Worm (Caenorhabditis elegans) whole organism, L4 larva: Measurements from ENCODE around the gene B0334.5.

ENCODE experiments used
- F37D6.2 ChIP-seq: sonication (generic microtip); optimal IDR thresholded peaks from 2 replicates; lab custom pipeline; 2016; ENCODE audit warnings: mild to moderate bottlenecking, missing genetic modification characterization, missing compliant biosample characterization
- R02D3.7 ChIP-seq: fragments of 150-350 bp; sonication (generic microtip); optimal IDR thresholded peaks from 3 replicates; lab custom pipeline; 2014; ENCODE audit warnings: missing biosample characterization, missing genetic modification characterization
- Y105C5A.15 ChIP-seq: fragments of 200-800 bp; sonication (Bioruptor generic); IDR thresholded peaks from 2 replicates; pipeline ENCODE4 v1.3.6; 2022; ENCODE audit warnings: missing genetic modification characterization, missing compliant biosample characterization
- Y5F2A.4 ChIP-seq: fragments of 200-800 bp; sonication (Bioruptor generic); optimal IDR thresholded peaks from 2 replicates; lab custom pipeline; 2018; ENCODE audit warnings: mild to moderate bottlenecking, missing genetic modification characterization, missing compliant biosample characterization
- ZK546.5 ChIP-seq, 2 experiments: sonication (generic microtip); optimal IDR thresholded peaks; 2 replicates each; lab custom pipeline; 2017; ENCODE audit warnings: missing biosample characterization in 2 of 2, missing genetic modification characterization in 2 of 2
- aha-1 ChIP-seq: fragments of 150-350 bp; peaks from one replicate; lab custom pipeline; 2014; ENCODE audit warnings: missing biosample characterization, missing genetic modification characterization
- arid-1 ChIP-seq: fragments of 200-800 bp; sonication (Bioruptor generic); conservative IDR thresholded peaks from 2 replicates; pipeline ENCODE4 v1.3.6; 2022; ENCODE audit warnings: missing genetic modification reagents, missing genetic modification characterization, missing compliant biosample characterization
- ceh-20 ChIP-seq: fragments of 200-800 bp; sonication (Bioruptor generic); IDR thresholded peaks from 2 replicates; pipeline ENCODE4 v1.3.6; 2022; ENCODE audit warnings: missing genetic modification reagents, missing genetic modification characterization, missing compliant biosample characterization
- ceh-28 ChIP-seq: fragments of 150-350 bp; optimal IDR thresholded peaks from 2 replicates; lab custom pipeline; 2014; ENCODE audit warnings: missing biosample characterization, missing genetic modification reagents, missing genetic modification characterization
- ceh-32 ChIP-seq: sonication (generic microtip); optimal IDR thresholded peaks from 2 replicates; lab custom pipeline; 2016; ENCODE audit warnings: mild to moderate bottlenecking, missing genetic modification characterization, missing compliant biosample characterization; ENCODE audit not compliant: poor library complexity
- ceh-82 ChIP-seq: sonication (generic microtip); optimal IDR thresholded peaks from 2 replicates; lab custom pipeline; 2017; ENCODE audit warnings: missing biosample characterization, missing genetic modification characterization
- cey-2 ChIP-seq: sonication (generic microtip); optimal IDR thresholded peaks from 3 replicates; lab custom pipeline; 2017; ENCODE audit warnings: missing genetic modification characterization, mild to moderate bottlenecking, missing compliant biosample characterization, antibody characterized with exemption, borderline replicate concordance; ENCODE audit not compliant: insufficient read depth
- daf-16 ChIP-seq, 3 experiments: sonication (generic microtip); optimal IDR thresholded peaks; 2 replicates each; lab custom pipeline; 2016 to 2017; ENCODE audit warnings: missing genetic modification characterization in 3 of 3, missing genetic modification reagents in 3 of 3, mild to moderate bottlenecking in 2 of 3, missing compliant biosample characterization in 2 of 3, missing biosample characterization in 1 of 3, moderate library complexity in 1 of 3
- dmd-6 ChIP-seq: fragments of 200-800 bp; sonication (Bioruptor generic); IDR thresholded peaks from 2 replicates; pipeline ENCODE4 v1.3.6; 2022; ENCODE audit warnings: missing genetic modification reagents, missing genetic modification characterization, missing compliant biosample characterization
- dmd-9 ChIP-seq: fragments of 200-800 bp; sonication (Bioruptor generic); IDR thresholded peaks from 2 replicates; pipeline ENCODE4 v1.3.6; 2022; ENCODE audit warnings: missing genetic modification reagents, missing genetic modification characterization, missing compliant biosample characterization
- duxl-1 ChIP-seq: sonication (generic microtip); optimal IDR thresholded peaks from 2 replicates; lab custom pipeline; 2016; ENCODE audit warnings: mild to moderate bottlenecking, missing genetic modification characterization, moderate library complexity, missing compliant biosample characterization; ENCODE audit not compliant: poor library complexity
- dve-1 ChIP-seq: sonication (generic microtip); optimal IDR thresholded peaks from 2 replicates; lab custom pipeline; 2017; ENCODE audit warnings: antibody characterized with exemption, mild to moderate bottlenecking, missing genetic modification characterization, missing compliant biosample characterization; ENCODE audit not compliant: insufficient read depth
- egl-27 ChIP-seq: sonication (generic microtip); optimal IDR thresholded peaks from 3 replicates; lab custom pipeline; 2017; ENCODE audit warnings: missing biosample characterization, missing genetic modification reagents, missing genetic modification characterization
- fos-1 ChIP-seq: fragments of 150-350 bp; optimal IDR thresholded peaks from 2 replicates; lab custom pipeline; 2014; ENCODE audit warnings: missing biosample characterization, missing genetic modification characterization
- gei-8 ChIP-seq: fragments of 200-800 bp; sonication (Bioruptor generic); optimal IDR thresholded peaks from 2 replicates; lab custom pipeline; 2018; ENCODE audit warnings: mild to moderate bottlenecking, missing genetic modification characterization, missing compliant biosample characterization
- hif-1 ChIP-seq, 2 experiments: sonication (generic microtip); optimal IDR thresholded peaks; 2 replicates each; lab custom pipeline; 2016 to 2017; ENCODE audit warnings: missing compliant biosample characterization in 2 of 2, missing genetic modification characterization in 2 of 2, missing genetic modification reagents in 2 of 2, missing genotype in 2 of 2, mild to moderate bottlenecking in 1 of 2
- hlh-11 ChIP-seq: fragments of 200-800 bp; sonication (Bioruptor generic); optimal IDR thresholded peaks from 2 replicates; lab custom pipeline; 2018; ENCODE audit warnings: mild to moderate bottlenecking, missing genetic modification characterization, missing compliant biosample characterization
- jun-1 ChIP-seq: fragments of 150-350 bp; optimal IDR thresholded peaks from 2 replicates; lab custom pipeline; 2014; ENCODE audit warnings: missing biosample characterization, missing genetic modification reagents, missing genetic modification characterization
- lin-1 ChIP-seq: fragments of 200-800 bp; sonication (Bioruptor generic); IDR thresholded peaks from 2 replicates; pipeline ENCODE4 v1.3.6; 2022; ENCODE audit warnings: missing genetic modification reagents, missing genetic modification characterization, missing compliant biosample characterization
- lin-13 ChIP-seq: fragments of 150-350 bp; optimal IDR thresholded peaks from 2 replicates; lab custom pipeline; 2014; ENCODE audit warnings: missing biosample characterization, missing genetic modification reagents, missing genetic modification characterization
- lir-3 ChIP-seq: sonication (generic microtip); optimal IDR thresholded peaks from 2 replicates; lab custom pipeline; 2016; ENCODE audit warnings: mild to moderate bottlenecking, missing genetic modification characterization, missing compliant biosample characterization
- madf-9 ChIP-seq: fragments of 200-800 bp; sonication (Bioruptor generic); conservative IDR thresholded peaks from 2 replicates; pipeline ENCODE4 v1.3.6; 2022; ENCODE audit warnings: missing genetic modification reagents, missing genetic modification characterization, missing compliant biosample characterization
- mdl-1 ChIP-seq, 2 experiments: fragments of 150-350 bp in 1 of 2; sonication (generic microtip) in 1 of 2; optimal IDR thresholded peaks; 2 replicates each; lab custom pipeline; 2014 to 2017; ENCODE audit warnings: missing biosample characterization in 2 of 2, missing genetic modification characterization in 2 of 2
- mdt-29 ChIP-seq: fragments of 200-800 bp; sonication (Bioruptor generic); IDR thresholded peaks from 2 replicates; pipeline ENCODE4 v1.3.6; 2022; ENCODE audit warnings: missing genetic modification reagents, missing genetic modification characterization, missing compliant biosample characterization
- mxl-3 ChIP-seq: fragments of 200-800 bp; sonication (Bioruptor generic); optimal IDR thresholded peaks from 2 replicates; lab custom pipeline; 2018; ENCODE audit warnings: mild to moderate bottlenecking, missing genetic modification characterization, missing compliant biosample characterization
- nhr-10 ChIP-seq: fragments of 150-350 bp; optimal IDR thresholded peaks from 2 replicates; lab custom pipeline; 2014; ENCODE audit warnings: missing biosample characterization, missing genetic modification characterization
- nhr-25 ChIP-seq: sonication (generic microtip); optimal IDR thresholded peaks from 2 replicates; lab custom pipeline; 2017; ENCODE audit warnings: missing genetic modification characterization, mild to moderate bottlenecking, missing compliant biosample characterization, antibody characterized with exemption, moderate library complexity, borderline replicate concordance; ENCODE audit not compliant: insufficient read depth
- nhr-28 ChIP-seq: fragments of 150-350 bp; optimal IDR thresholded peaks from 2 replicates; lab custom pipeline; 2014; ENCODE audit warnings: missing biosample characterization, missing genetic modification characterization
- nhr-41 ChIP-seq: fragments of 200-800 bp; sonication (Bioruptor generic); IDR thresholded peaks from 2 replicates; pipeline ENCODE4 v1.3.6; 2022; ENCODE audit warnings: missing genetic modification reagents, missing genetic modification characterization, missing compliant biosample characterization
- nhr-48 ChIP-seq: sonication (generic microtip); optimal IDR thresholded peaks from 2 replicates; lab custom pipeline; 2016; ENCODE audit warnings: mild to moderate bottlenecking, missing genetic modification characterization, missing compliant biosample characterization
- nhr-76 ChIP-seq: fragments of 150-350 bp; optimal IDR thresholded peaks from 2 replicates; lab custom pipeline; 2014; ENCODE audit warnings: missing biosample characterization, missing genetic modification characterization
- pha-4 ChIP-seq, 2 experiments: fragments of 150-350 bp in 1 of 2; fragments of 200-800 bp in 1 of 2; sonication (Bioruptor generic) in 1 of 2; IDR thresholded peaks in 1 of 2; optimal IDR thresholded peaks in 1 of 2; 2 replicates each; pipeline versions ENCODE4 v1.3.6 to Lab custom; 2014 to 2022; ENCODE audit warnings: missing genetic modification characterization in 2 of 2, missing genetic modification reagents in 2 of 2, missing biosample characterization in 1 of 2, missing compliant biosample characterization in 1 of 2
- sdz-12 ChIP-seq: fragments of 200-800 bp; sonication (Bioruptor generic); optimal IDR thresholded peaks from 2 replicates; lab custom pipeline; 2018; ENCODE audit warnings: mild to moderate bottlenecking, missing genetic modification characterization, missing compliant biosample characterization
- snpc-1.2 ChIP-seq: fragments of 200-800 bp; sonication (Bioruptor generic); IDR thresholded peaks from 2 replicates; pipeline ENCODE4 v1.3.6; 2022; ENCODE audit warnings: missing genetic modification reagents, missing genetic modification characterization, missing compliant biosample characterization
- spr-1 ChIP-seq: sonication (generic microtip); optimal IDR thresholded peaks from 2 replicates; lab custom pipeline; 2016; ENCODE audit warnings: mild to moderate bottlenecking, missing genetic modification characterization, missing compliant biosample characterization
- spr-3 ChIP-seq: fragments of 200-800 bp; sonication (Bioruptor generic); optimal IDR thresholded peaks from 2 replicates; lab custom pipeline; 2018; ENCODE audit warnings: mild to moderate bottlenecking, missing genetic modification characterization, missing compliant biosample characterization
- tag-97 ChIP-seq: fragments of 200-800 bp; sonication (Bioruptor generic); IDR thresholded peaks from 2 replicates; pipeline ENCODE4 v1.3.6; 2022; ENCODE audit warnings: missing genetic modification characterization, missing compliant biosample characterization
- unc-62 ChIP-seq, 3 experiments: fragments of 150-350 bp in 1 of 3; sonication (generic microtip); optimal IDR thresholded peaks in 2 of 3; peaks in 1 of 3; 1 replicate in 1 of 3; 2 replicates in 2 of 3; lab custom pipeline; 2014 to 2017; ENCODE audit warnings: missing biosample characterization in 3 of 3, missing genetic modification characterization in 3 of 3, missing genetic modification reagents in 3 of 3, missing genotype in 1 of 3
- zag-1 ChIP-seq: fragments of 150-350 bp; optimal IDR thresholded peaks from 2 replicates; lab custom pipeline; 2014; ENCODE audit warnings: missing biosample characterization, missing genetic modification characterization
- zip-2 ChIP-seq: fragments of 150-350 bp; optimal IDR thresholded peaks from 2 replicates; lab custom pipeline; 2014; ENCODE audit warnings: missing biosample characterization, missing genetic modification characterization

B0334.5 gene

ce11 chrII:11501956-11502355 is 4.5 kb downstream of the B0334.5 start:
- TF ChIP-seq nhr-48 (tag; lab: Kevin White, UChicago) (peak; percentile 28), mxl-3 (GFP tag; lab: Kevin White, UChicago) (peak; percentile 68), hlh-11 (tag; lab: Kevin White, UChicago) (peak; percentile 51), nhr-28 (tag; lab: Kevin White, UChicago) (peak; percentile 86), dmd-9 (GFP tag; lab: Robert Waterston, UW) (no peak), mdl-1 (tag; optimal IDR thresholded peaks at IDR 0.05; lab: Kevin White, UChicago) (peak in 1 of 2 experiments; percentile 54), nhr-25 (tag; lab: Kevin White, UChicago) (peak; percentile 6), gei-8 (GFP tag; lab: Kevin White, UChicago) (no peak), zag-1 (tag; lab: Kevin White, UChicago) (no peak)

- TF ChIP-seq daf-16 (GFP tag; optimal IDR thresholded peaks at IDR 0.05; lab: Kevin White, UChicago) (no peak), daf-16 (tag; optimal IDR thresholded peaks at IDR 0.05; lab: Kevin White, UChicago) (no peak), mdt-29 (GFP tag; lab: Robert Waterston, UW) (no peak), nhr-41 (GFP tag; lab: Robert Waterston, UW) (no peak), zip-2 (tag; lab: Kevin White, UChicago) (no peak), F37D6.2 (tag; lab: Kevin White, UChicago) (no peak), R02D3.7 (tag; lab: Kevin White, UChicago) (no peak), ceh-20 (GFP tag; lab: Robert Waterston, UW) (no peak), madf-9 (GFP tag; lab: Robert Waterston, UW) (no peak), nhr-76 (no peak), tag-97 (GFP tag; lab: Robert Waterston, UW) (no peak), spr-3 (no peak), hif-1 (tag; optimal IDR thresholded peaks at IDR 0.05; lab: Kevin White, UChicago) (no peak), arid-1 (no peak)
These were observed 6.3 kb downstream of the B0334.5 start for ce11 chrII:11503761-11504160.

- TF ChIP-seq lir-3, result no peak
- TF ChIP-seq lin-1 (GFP tag; lab: Robert Waterston, UW), result no peak
- no peak for TF ChIP-seq dmd-6 (GFP tag; lab: Robert Waterston, UW)
- no peak for TF ChIP-seq egl-27 (tag; lab: Kevin White, UChicago)
- no peak for TF ChIP-seq duxl-1 (tag; lab: Kevin White, UChicago)
- no peak for TF ChIP-seq spr-1
- no peak for TF ChIP-seq Y105C5A.15
- TF ChIP-seq sdz-12 (GFP tag; lab: Kevin White, UChicago), result no peak
- TF ChIP-seq Y5F2A.4 (GFP tag; lab: Kevin White, UChicago), result no peak
- TF ChIP-seq lin-13 (GFP tag; lab: Kevin White, UChicago), result no peak
These were observed 12.9 kb downstream of the B0334.5 start, which contains the start of gene npr-41 for ce11 chrII:11510373-11510772. TSS of gene npr-41 (plus strand) at chrII:11510673.

DNA sequence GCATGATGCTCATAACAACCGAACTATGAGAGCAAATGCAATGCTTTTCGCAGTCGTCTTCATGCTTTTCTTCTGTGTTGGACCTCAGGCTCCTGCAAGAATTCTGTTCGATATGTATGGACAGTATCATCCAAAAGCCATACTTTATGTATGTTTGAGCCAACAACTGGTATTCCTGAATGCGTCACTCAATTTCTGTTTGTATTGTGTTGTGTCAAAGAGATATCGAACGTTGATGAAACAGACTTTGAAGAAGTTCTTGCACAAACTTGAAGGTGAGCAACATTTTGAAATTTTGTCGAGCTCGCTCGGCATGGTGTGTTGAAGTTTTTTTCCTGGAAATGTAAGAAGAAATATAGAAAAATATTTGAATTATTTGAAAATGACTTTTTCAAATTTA is 15.5 kb downstream of the B0334.5 start:
- TF ChIP-seq ceh-20 (GFP tag; lab: Robert Waterston, UW) (no peak), pha-4 (GFP tag; IDR thresholded peaks at IDR 0.05; lab: Robert Waterston, UW) (no peak), pha-4 (tag; optimal IDR thresholded peaks at IDR 0.05; lab: Kevin White, UChicago) (no peak), jun-1 (no peak), nhr-10 (no peak), aha-1 (tag; lab: Kevin White, UChicago) (peak; percentile 59), unc-62 (GFP tag; optimal IDR thresholded peaks at IDR 0.05 in 1 of 2; lab: Kevin White, UChicago) (peak in 1 of 2 experiments; percentile 74), unc-62 (tag; optimal IDR thresholded peaks at IDR 0.05; lab: Kevin White, UChicago) (no peak), cey-2 (tag; lab: Kevin White, UChicago) (no peak), ceh-28 (tag; lab: Kevin White, UChicago) (no peak), Y105C5A.15 (no peak), dve-1 (tag; lab: Kevin White, UChicago) (no peak), ceh-32 (tag; lab: Kevin White, UChicago) (no peak), ceh-82 (tag; lab: Kevin White, UChicago) (no peak), lin-1 (GFP tag; lab: Robert Waterston, UW) (no peak), fos-1 (tag; lab: Kevin White, UChicago) (no peak), dmd-6 (GFP tag; lab: Robert Waterston, UW) (no peak), snpc-1.2 (GFP tag; lab: Robert Waterston, UW) (no peak), ZK546.5 (tag; optimal IDR thresholded peaks at IDR 0.05; lab: Kevin White, UChicago) (no peak)
